Worm (Caenorhabditis elegans): ENCODE measurements around the gene lpr-3.

DNA sequence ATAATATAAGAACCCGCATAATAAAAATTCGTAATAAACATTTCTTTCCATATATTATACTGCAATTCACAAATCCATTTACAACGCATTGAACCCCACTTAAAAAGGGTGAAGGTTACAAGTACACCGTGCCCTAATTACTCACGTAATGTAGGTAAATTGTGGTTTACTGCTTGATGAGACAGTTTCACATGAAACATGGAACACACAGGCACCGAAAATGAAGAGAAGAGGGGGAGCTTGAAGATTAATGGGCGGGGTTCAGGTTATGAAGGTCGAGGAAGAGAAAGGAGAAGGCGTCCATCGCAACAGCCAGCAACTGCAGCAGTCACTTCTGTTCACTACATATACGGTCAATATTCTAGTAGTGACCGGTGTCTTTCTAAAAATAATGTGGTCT is 2.5 kb downstream of the lpr-3 start, which contains the start of gene lpr-6:
- TF ChIP-seq W03F9.2 (tag; optimal IDR thresholded peaks at IDR 0.05), result no peak
- no peak for TF ChIP-seq dao-5 (tag; optimal IDR thresholded peaks at IDR 0.05)
